Fruit fly (Drosophila melanogaster): ENCODE data around the gene Cpr66D.

Gene Cpr66D

dm6 chr3L:8640139-8640538 is at the start of gene Cpr66D:
Gene Cpr66D (plus strand): TSS chr3L:8640439.
- no peak for TF ChIP-seq D (optimal IDR thresholded peaks at IDR 0.05)
- TF ChIP-seq D (GFP tag; optimal IDR thresholded peaks at IDR 0.05), result no peak
- TF ChIP-seq Trl (optimal IDR thresholded peaks at IDR 0.05), result peak in 1 of 2 experiments; percentile 2
- no peak for TF ChIP-seq Trl (GFP tag; optimal IDR thresholded peaks at IDR 0.05)

DNA sequence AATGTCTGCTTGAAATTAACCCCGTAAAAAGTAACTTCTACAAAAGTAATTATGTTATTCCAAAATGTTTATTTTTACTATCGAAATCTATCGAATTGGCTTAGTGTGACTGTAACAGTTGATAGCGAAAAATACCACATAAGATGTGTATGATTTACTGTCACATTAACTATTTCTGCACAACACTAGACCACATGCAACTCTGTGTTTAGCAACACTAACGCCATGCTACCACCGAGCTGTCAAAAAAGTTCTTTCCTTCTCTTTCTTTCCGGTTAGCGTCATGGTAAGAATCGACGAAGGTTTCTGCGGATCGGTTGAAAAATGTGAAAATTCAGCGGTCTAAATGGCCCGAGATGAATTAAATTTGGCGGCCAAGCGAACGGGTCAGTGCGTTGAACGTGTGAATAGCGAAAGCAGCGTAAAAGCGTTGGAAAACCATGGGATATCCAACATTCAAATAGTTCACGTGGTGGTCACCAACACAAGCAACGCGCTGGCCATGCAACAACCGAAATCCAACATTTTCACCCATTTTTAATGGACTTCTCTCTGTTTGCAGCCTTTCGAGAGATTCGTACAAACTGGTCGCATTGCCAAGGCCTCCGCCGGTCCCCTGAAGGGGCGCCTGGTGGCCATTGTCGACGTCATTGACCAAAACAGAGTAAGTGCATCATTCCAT is 39.3 kb upstream of the Cpr66D start, which contains the start of the genes Nelf-E and RpL14:
Nelf-E (minus strand) TSS at position 128 of the 682 bp plus-strand sequence.
RpL14 (plus strand) TSS at position 255 of the 682 bp plus-strand sequence.
- TF ChIP-seq CG11696 (GFP tag; IDR thresholded peaks at IDR 0.05) (peak; percentile 79), ewg (GFP tag; optimal IDR thresholded peaks at IDR 0.05) (peak; percentile 91), fd102C (GFP tag; optimal IDR thresholded peaks at IDR 0.05) (peak; percentile 90), org-1 (GFP tag; optimal IDR thresholded peaks at IDR 0.05) (peak; percentile 96), CG3281 (GFP tag; optimal IDR thresholded peaks at IDR 0.05) (peak; percentile 97), CG17612 (GFP tag; IDR thresholded peaks at IDR 0.05) (peak; percentile 80; the same call in 1 of the 2 replicates), NC2α (GFP tag; optimal IDR thresholded peaks at IDR 0.05) (peak; percentile 96), CoRest (tag; optimal IDR thresholded peaks at IDR 0.05) (peak; percentile 87), Scr (GFP tag; IDR thresholded peaks at IDR 0.05; ENCODE audit: partially characterized antibody) (peak; percentile 53), Mrtf (GFP tag; IDR thresholded peaks at IDR 0.05) (peak; percentile 79), tgo (GFP tag; IDR thresholded peaks at IDR 0.05) (peak; percentile 90), br (optimal IDR thresholded peaks at IDR 0.05) (no peak), dpn (GFP tag; optimal IDR thresholded peaks at IDR 0.05) (peak; percentile 87 to 97), CG13894 (tag; optimal IDR thresholded peaks at IDR 0.05) (peak; percentile 95), Sox102F (GFP tag; optimal IDR thresholded peaks at IDR 0.05) (peak; percentile 80), CG17186 (GFP tag; optimal IDR thresholded peaks at IDR 0.05) (peak; percentile 95), PHDP (tag; optimal IDR thresholded peaks at IDR 0.05) (peak; percentile 95), CG1529 (GFP tag; optimal IDR thresholded peaks at IDR 0.05) (peak; percentile 90), cg (GFP tag; optimal IDR thresholded peaks at IDR 0.05) (peak; percentile 21), H2.0 (GFP tag; IDR thresholded peaks at IDR 0.05) (peak; percentile 88), CG7839 (tag; optimal IDR thresholded peaks at IDR 0.05) (peak; percentile 91), CG33213 (GFP tag; optimal IDR thresholded peaks at IDR 0.05) (peak; percentile 98), CG34422 (GFP tag; IDR thresholded peaks at IDR 0.05) (peak; percentile 93), C15 (GFP tag; IDR thresholded peaks at IDR 0.05) (peak; percentile 91), shn (GFP tag; optimal IDR thresholded peaks at IDR 0.05) (peak; percentile 97), CG8281 (tag; optimal IDR thresholded peaks at IDR 0.05) (peak; percentile 72), z (GFP tag; IDR thresholded peaks at IDR 0.05) (peak; percentile 68; the same call in 2 of the 3 replicates), fd96Cb (tag; optimal IDR thresholded peaks at IDR 0.05) (peak; percentile 79), Max (GFP tag; optimal IDR thresholded peaks at IDR 0.05) (peak; percentile 92), pita (GFP tag; optimal IDR thresholded peaks at IDR 0.05) (no peak), CG15479 (GFP tag; optimal IDR thresholded peaks at IDR 0.05) (peak; percentile 40), Rx (GFP tag; IDR thresholded peaks at IDR 0.05) (peak; percentile 92), wdn (GFP tag; IDR thresholded peaks at IDR 0.05) (peak; percentile 89), Bgb (GFP tag; IDR thresholded peaks at IDR 0.05; ENCODE audit: partially characterized antibody) (peak; percentile 61; the same call in 1 of the 2 replicates), Dip3 (GFP tag; optimal IDR thresholded peaks at IDR 0.05) (peak; percentile 93), E2f2 (GFP tag; IDR thresholded peaks at IDR 0.05) (peak; percentile 80), stwl (tag; optimal IDR thresholded peaks at IDR 0.05) (peak; percentile 98), zf30C (GFP tag; optimal IDR thresholded peaks at IDR 0.05) (peak; percentile 34), prd (optimal IDR thresholded peaks at IDR 0.05) (no peak), prd (GFP tag; IDR thresholded peaks at IDR 0.05) (peak; percentile 84), Adf1 (GFP tag; IDR thresholded peaks at IDR 0.05) (peak; percentile 83), CG2116 (GFP tag; optimal IDR thresholded peaks at IDR 0.05) (peak; percentile 100), eyg (GFP tag; optimal IDR thresholded peaks at IDR 0.05) (peak; percentile 96), Dfd (GFP tag; optimal IDR thresholded peaks at IDR 0.05) (no peak), sr (GFP tag; IDR thresholded peaks at IDR 0.05) (peak; percentile 93)
